Fruit fly (Drosophila melanogaster) whole organism, embryonic: ENCODE data around the gene CG34253.

Experiments
- BEAF-32 ChIP-seq: fragments of 200-800 bp; sonication (Bioruptor generic); optimal IDR thresholded peaks from 3 replicates; lab custom pipeline; 2017; ENCODE audit warnings: missing biosample characterization, missing genetic modification characterization, mild to moderate bottlenecking, moderate library complexity, missing genetic modification reagents
- Blimp-1 ChIP-seq: fragments of 200-800 bp; sonication (Bioruptor generic); optimal IDR thresholded peaks from 3 replicates; lab custom pipeline; 2018; ENCODE audit warnings: missing biosample characterization, missing genetic modification characterization, mild to moderate bottlenecking, moderate library complexity, missing genetic modification reagents
- CG12104 ChIP-seq: fragments of 200-800 bp; sonication (Bioruptor generic); optimal IDR thresholded peaks from 3 replicates; lab custom pipeline; 2016; ENCODE audit warnings: missing biosample characterization, missing genetic modification characterization
- CG12659 ChIP-seq: fragments of 200-800 bp; sonication (Bioruptor generic); optimal IDR thresholded peaks from 3 replicates; lab custom pipeline; 2017; ENCODE audit warnings: mild to moderate bottlenecking, missing biosample characterization, missing genetic modification reagents, missing genetic modification characterization
- CG12942 ChIP-seq: fragments of 200-800 bp; sonication (Bioruptor generic); optimal IDR thresholded peaks from 3 replicates; lab custom pipeline; 2016; ENCODE audit warnings: missing biosample characterization, missing genetic modification characterization
- CG13775 ChIP-seq: fragments of 200-800 bp; sonication (Bioruptor generic); optimal IDR thresholded peaks from 3 replicates; lab custom pipeline; 2017; ENCODE audit warnings: missing biosample characterization, mild to moderate bottlenecking, missing genetic modification characterization
- CG14014 ChIP-seq: fragments of 200-800 bp; sonication (Bioruptor generic); IDR thresholded peaks from 2 replicates; pipeline ENCODE4 v1.3.6; 2022; ENCODE audit warnings: missing biosample characterization, missing genetic modification characterization
- CG14441 ChIP-seq: fragments of 200-800 bp; sonication (Bioruptor generic); IDR thresholded peaks from 2 replicates; pipeline ENCODE4 v1.3.6; 2022; ENCODE audit warnings: missing biosample characterization, missing genetic modification characterization
- CG1603 ChIP-seq: fragments of 200-800 bp; sonication (Bioruptor generic); optimal IDR thresholded peaks from 2 replicates; lab custom pipeline; 2019; ENCODE audit warnings: missing biosample characterization, mild to moderate bottlenecking, missing genetic modification characterization, moderate library complexity
- CG17568 ChIP-seq: fragments of 200-800 bp; sonication (Bioruptor generic); optimal IDR thresholded peaks from 2 replicates; lab custom pipeline; 2018; ENCODE audit warnings: missing biosample characterization, mild to moderate bottlenecking, missing genetic modification characterization, moderate library complexity
- CG17612 ChIP-seq: fragments of 200-800 bp; sonication (Bioruptor generic); IDR thresholded peaks from 2 replicates; pipeline ENCODE4 v1.3.6; 2022; ENCODE audit warnings: missing biosample characterization, missing genetic modification characterization
- CG2129 ChIP-seq: fragments of 200-800 bp; sonication (Bioruptor generic); IDR thresholded peaks from 2 replicates; pipeline ENCODE4 v1.3.6; 2022; ENCODE audit warnings: missing biosample characterization, missing genetic modification characterization; ENCODE audit not compliant: partially characterized antibody
- CG31441 ChIP-seq: fragments of 200-800 bp; sonication (Bioruptor generic); IDR thresholded peaks from 2 replicates; pipeline ENCODE4 v1.3.6; 2022; ENCODE audit warnings: missing biosample characterization, missing genetic modification characterization
- CG4820 ChIP-seq: fragments of 200-800 bp; sonication (Bioruptor generic); optimal IDR thresholded peaks from 3 replicates; lab custom pipeline; 2016; ENCODE audit warnings: missing biosample characterization, missing genetic modification characterization
- CG4854 ChIP-seq: fragments of 200-800 bp; sonication (Bioruptor generic); optimal IDR thresholded peaks from 2 replicates; lab custom pipeline; 2016; ENCODE audit warnings: missing biosample characterization, missing genetic modification characterization, inconsistent platforms
- CG6272 ChIP-seq: fragments of 200-800 bp; sonication (Bioruptor generic); IDR thresholded peaks from 2 replicates; pipeline ENCODE4 v1.3.6; 2022; ENCODE audit warnings: missing biosample characterization, missing genetic modification characterization
- CG7786 ChIP-seq: fragments of 200-800 bp; sonication (Bioruptor generic); optimal IDR thresholded peaks from 2 replicates; lab custom pipeline; 2016; ENCODE audit warnings: missing biosample characterization, missing genetic modification characterization
- CG7928 ChIP-seq: fragments of 200-800 bp; sonication (Bioruptor generic); optimal IDR thresholded peaks from 2 replicates; lab custom pipeline; 2017; ENCODE audit warnings: missing biosample characterization, mild to moderate bottlenecking, missing genetic modification characterization
- CG7963 ChIP-seq: fragments of 200-800 bp; sonication (Bioruptor generic); IDR thresholded peaks from 3 replicates; pipeline ENCODE4 v1.3.6; 2022; ENCODE audit warnings: missing biosample characterization, missing genetic modification characterization; ENCODE audit not compliant: partially characterized antibody
- D ChIP-seq, 2 experiments: fragments of 200-800 bp in 1 of 2; fragments of >200 bp in 1 of 2; sonication (Bioruptor generic) in 1 of 2; optimal IDR thresholded peaks; 2 replicates in 1 of 2; 3 replicates in 1 of 2; lab custom pipeline; 2017; ENCODE audit warnings: mild to moderate bottlenecking in 1 of 2, missing biosample characterization in 1 of 2, missing genetic modification characterization in 1 of 2, missing genetic modification reagents in 1 of 2
- Doc2 ChIP-seq: fragments of 200-800 bp; sonication (Bioruptor generic); IDR thresholded peaks from 2 replicates; pipeline ENCODE4 v1.3.6; 2022; ENCODE audit warnings: missing biosample characterization, missing genetic modification characterization
- Dref ChIP-seq: fragments of 200-800 bp; sonication (Bioruptor generic); IDR thresholded peaks from 2 replicates; pipeline ENCODE4 v1.3.6; 2022; ENCODE audit warnings: missing biosample characterization, missing genetic modification characterization
- Ets65A ChIP-seq: fragments of 200-800 bp; sonication (Bioruptor generic); peaks from one replicate; lab custom pipeline; 2016; ENCODE audit warnings: missing biosample characterization, missing genetic modification characterization
- Fer3 ChIP-seq: fragments of 200-800 bp; sonication (Bioruptor generic); optimal IDR thresholded peaks from 2 replicates; lab custom pipeline; 2018; ENCODE audit warnings: missing biosample characterization, mild to moderate bottlenecking, missing genetic modification characterization, moderate library complexity
- H2.0 ChIP-seq: fragments of 200-800 bp; sonication (Bioruptor generic); IDR thresholded peaks from 2 replicates; pipeline ENCODE4 v1.3.6; 2022; ENCODE audit warnings: missing biosample characterization, missing genetic modification characterization
- HLHmδ ChIP-seq: fragments of 200-800 bp; sonication (Bioruptor generic); optimal IDR thresholded peaks from 2 replicates; lab custom pipeline; 2018; ENCODE audit warnings: missing biosample characterization, mild to moderate bottlenecking, missing genetic modification characterization, moderate library complexity
- Hand ChIP-seq: fragments of 200-800 bp; sonication (Bioruptor generic); optimal IDR thresholded peaks from 2 replicates; lab custom pipeline; 2017; ENCODE audit warnings: mild to moderate bottlenecking, missing biosample characterization, missing genetic modification reagents, missing genetic modification characterization
- Mrtf ChIP-seq: fragments of 200-800 bp; sonication (Bioruptor generic); IDR thresholded peaks from 3 replicates; pipeline ENCODE4 v1.3.6; 2022; ENCODE audit warnings: missing biosample characterization, missing genetic modification characterization
- Myb ChIP-seq: fragments of 200-800 bp; sonication (Bioruptor generic); optimal IDR thresholded peaks from 2 replicates; lab custom pipeline; 2016; ENCODE audit warnings: missing biosample characterization, missing genetic modification characterization
- Oli ChIP-seq: fragments of 200-800 bp; sonication (Bioruptor generic); optimal IDR thresholded peaks from 2 replicates; lab custom pipeline; 2018; ENCODE audit warnings: missing biosample characterization, mild to moderate bottlenecking, missing genetic modification characterization, moderate library complexity
- Rfx ChIP-seq: fragments of 200-800 bp; sonication (Bioruptor generic); IDR thresholded peaks from 2 replicates; pipeline ENCODE4 v1.3.6; 2022; ENCODE audit warnings: missing biosample characterization, missing genetic modification characterization
- az2 ChIP-seq: fragments of 200-800 bp; sonication (Bioruptor generic); optimal IDR thresholded peaks from 3 replicates; lab custom pipeline; 2016; ENCODE audit warnings: missing biosample characterization, missing genetic modification characterization
- chinmo ChIP-seq: fragments of 200-800 bp; sonication (Bioruptor generic); IDR thresholded peaks from 4 replicates; pipeline ENCODE4 v1.3.6; 2022; ENCODE audit warnings: missing biosample characterization, missing genetic modification characterization; ENCODE audit not compliant: partially characterized antibody
- crol ChIP-seq: fragments of 200-800 bp; sonication (Bioruptor generic); IDR thresholded peaks from 2 replicates; pipeline ENCODE4 v1.3.6; 2022; ENCODE audit warnings: missing biosample characterization, missing genetic modification characterization
- en ChIP-seq: fragments of 200-800 bp; sonication (Bioruptor generic); optimal IDR thresholded peaks from 2 replicates; lab custom pipeline; 2016; ENCODE audit warnings: missing biosample characterization, missing genetic modification characterization
- ham ChIP-seq: fragments of 200-800 bp; sonication (Bioruptor generic); IDR thresholded peaks from 2 replicates; pipeline ENCODE4 v1.3.6; 2022; ENCODE audit warnings: missing biosample characterization, missing genetic modification characterization
- knrl ChIP-seq: fragments of 200-800 bp; sonication (Bioruptor generic); IDR thresholded peaks from 3 replicates; pipeline ENCODE4 v1.3.6; 2022; ENCODE audit warnings: missing biosample characterization, missing genetic modification characterization; ENCODE audit not compliant: partially characterized antibody
- p53 ChIP-seq: fragments of 200-800 bp; sonication (Bioruptor generic); optimal IDR thresholded peaks from 2 replicates; lab custom pipeline; 2016; ENCODE audit warnings: missing biosample characterization, missing genetic modification characterization
- prd ChIP-seq, 3 experiments: fragments of >200 bp in 2 of 3; fragments of 200-800 bp in 1 of 3; sonication (Bioruptor generic) in 1 of 3; optimal IDR thresholded peaks in 2 of 3; IDR thresholded peaks in 1 of 3; 2 replicates in 2 of 3; 3 replicates in 1 of 3; pipeline versions ENCODE4 v1.3.6 to Lab custom; 2017 to 2022; ENCODE audit warnings: missing biosample characterization in 1 of 3, missing genetic modification characterization in 1 of 3
- pros ChIP-seq: fragments of 200-800 bp; sonication (Bioruptor generic); optimal IDR thresholded peaks from 3 replicates; lab custom pipeline; 2019; ENCODE audit warnings: missing biosample characterization, mild to moderate bottlenecking, missing genetic modification characterization, moderate library complexity
- ranshi ChIP-seq: fragments of 200-800 bp; sonication (Bioruptor generic); IDR thresholded peaks from 2 replicates; pipeline ENCODE4 v1.3.6; 2022; ENCODE audit warnings: missing biosample characterization, missing genetic modification characterization
- row ChIP-seq: fragments of 200-800 bp; sonication (Bioruptor generic); IDR thresholded peaks from 3 replicates; pipeline ENCODE4 v1.3.6; 2022; ENCODE audit warnings: missing biosample characterization, missing genetic modification characterization
- run ChIP-seq: fragments of 200-800 bp; sonication (Bioruptor generic); optimal IDR thresholded peaks from 3 replicates; lab custom pipeline; 2018; ENCODE audit warnings: missing biosample characterization, mild to moderate bottlenecking, missing genetic modification characterization
- shn ChIP-seq: fragments of 200-800 bp; sonication (Bioruptor generic); optimal IDR thresholded peaks from 3 replicates; lab custom pipeline; 2016; ENCODE audit warnings: missing biosample characterization, missing genetic modification characterization
- sima ChIP-seq: fragments of 200-800 bp; sonication (Bioruptor generic); optimal IDR thresholded peaks from 2 replicates; lab custom pipeline; 2016; ENCODE audit warnings: missing biosample characterization, missing genetic modification characterization
- tap ChIP-seq: fragments of 200-800 bp; optimal IDR thresholded peaks from 3 replicates; lab custom pipeline; 2019; ENCODE audit warnings: missing biosample characterization, mild to moderate bottlenecking, missing genetic modification characterization, moderate library complexity
- unc-4 ChIP-seq: fragments of 200-800 bp; sonication (Bioruptor generic); IDR thresholded peaks from 2 replicates; pipeline ENCODE4 v1.3.6; 2022; ENCODE audit warnings: missing biosample characterization, missing genetic modification characterization; ENCODE audit not compliant: partially characterized antibody
- unpg ChIP-seq: fragments of 200-800 bp; sonication (Bioruptor generic); optimal IDR thresholded peaks from 3 replicates; lab custom pipeline; 2018; ENCODE audit warnings: missing biosample characterization, mild to moderate bottlenecking, missing genetic modification characterization, moderate library complexity
- wdn ChIP-seq: fragments of 200-800 bp; sonication (Bioruptor generic); IDR thresholded peaks from 2 replicates; pipeline ENCODE4 v1.3.6; 2022; ENCODE audit warnings: missing biosample characterization, missing genetic modification characterization
- wek ChIP-seq: fragments of 200-800 bp; sonication (Bioruptor generic); optimal IDR thresholded peaks from 3 replicates; lab custom pipeline; 2018; ENCODE audit warnings: missing biosample characterization, mild to moderate bottlenecking, missing genetic modification characterization, moderate library complexity

The CG34253 gene

dm6 chr3L:18109459-18109863 is 22.3 kb upstream of the CG34253 start, which contains the start of the genes Polr3D and mus304 (continued):
- TF ChIP-seq row (peak; percentile 42; the same call in 2 of the 3 replicates), Rfx (0 out of 2 replicates have a peak, but pooled peaks have one; percentile 14), D (optimal IDR thresholded peaks at IDR 0.05; lab: Kevin White, UChicago) (no peak), D (GFP tag; optimal IDR thresholded peaks at IDR 0.05; lab: Kevin White, UChicago) (no peak), crol (GFP tag; lab: Robert Waterston, UW) (no peak), knrl (GFP tag; lab: Robert Waterston, UW) (peak; percentile 55; the same call in 1 of the 3 replicates), CG17612 (GFP tag; lab: Robert Waterston, UW) (no peak), CG12942 (no peak), Ets65A (GFP tag; lab: Kevin White, UChicago) (peak; percentile 90), unc-4 (GFP tag; lab: Robert Waterston, UW) (peak; percentile 59; the same call in 1 of the 2 replicates), BEAF-32 (GFP tag; lab: Kevin White, UChicago) (peak; percentile 63), shn (GFP tag; lab: Kevin White, UChicago) (no peak), CG12104 (GFP tag; lab: Kevin White, UChicago) (no peak), Doc2 (no peak), wdn (GFP tag; lab: Robert Waterston, UW) (no peak), pros (GFP tag; lab: Kevin White, UChicago) (no peak), CG4820 (no peak), HLHmδ (GFP tag; lab: Kevin White, UChicago) (no peak), chinmo (GFP tag; lab: Robert Waterston, UW) (no peak), ranshi (no peak), prd (optimal IDR thresholded peaks at IDR 0.05; lab: Kevin White, UChicago) (no peak), prd (GFP tag; IDR thresholded peaks at IDR 0.05; lab: Robert Waterston, UW) (0 out of 3 replicates have a peak, but pooled peaks have one; percentile 12), CG2129 (GFP tag; lab: Robert Waterston, UW) (0 out of 2 replicates have a peak, but pooled peaks have one; percentile 27), sima (GFP tag; lab: Kevin White, UChicago) (no peak), wek (GFP tag; lab: Kevin White, UChicago) (no peak), run (tag; lab: Kevin White, UChicago) (no peak), Fer3 (tag; lab: Kevin White, UChicago) (no peak), CG7963 (GFP tag; lab: Robert Waterston, UW) (peak; percentile 46), CG1603 (peak; percentile 52), Mrtf (GFP tag; lab: Robert Waterston, UW) (no peak), Oli (no peak), unpg (GFP tag; lab: Kevin White, UChicago) (peak; percentile 14), tap (no peak), CG14014 (GFP tag; lab: Robert Waterston, UW) (no peak), CG7928 (GFP tag; lab: Kevin White, UChicago) (no peak), CG17568 (GFP tag; lab: Kevin White, UChicago) (no peak), en (GFP tag; lab: Kevin White, UChicago) (no peak), CG31441 (GFP tag; lab: Robert Waterston, UW) (no peak), H2.0 (GFP tag; lab: Robert Waterston, UW) (no peak), Blimp-1 (GFP tag; lab: Kevin White, UChicago) (no peak), CG14441 (GFP tag; lab: Robert Waterston, UW) (no peak), p53 (GFP tag; lab: Kevin White, UChicago) (peak; percentile 14), Dref (peak; percentile 81), CG13775 (GFP tag; lab: Kevin White, UChicago) (peak; percentile 14), CG7786 (GFP tag; lab: Kevin White, UChicago) (no peak), az2 (no peak), Hand (GFP tag; lab: Kevin White, UChicago) (no peak), ham (GFP tag; lab: Robert Waterston, UW) (no peak), CG4854 (GFP tag; lab: Kevin White, UChicago) (no peak), Myb (GFP tag; lab: Kevin White, UChicago) (peak; percentile 80), CG12659 (GFP tag; lab: Kevin White, UChicago) (peak; percentile 31), CG6272 (no peak)
